Fruit fly (Drosophila melanogaster) whole organism, prepupa: Measurements from ENCODE around the gene CG4768.

Source experiments
- CG8632 ChIP-seq: fragments of 200-800 bp; sonication (Bioruptor generic); optimal IDR thresholded peaks from 3 replicates; lab custom pipeline; 2016; ENCODE audit warnings: missing biosample characterization, missing genetic modification characterization
- Eip78C ChIP-seq: fragments of 200-800 bp; sonication (Bioruptor generic); peaks from one replicate; lab custom pipeline; 2016; ENCODE audit warnings: missing biosample characterization, missing genetic modification characterization
- lz ChIP-seq: fragments of 200-800 bp; sonication (Bioruptor generic); optimal IDR thresholded peaks from 3 replicates; lab custom pipeline; 2016; ENCODE audit warnings: missing biosample characterization, missing genetic modification characterization

dm6 chrX:16746824-16747223 lies 45.1 kb upstream of the CG4768 start:
- no peak for TF ChIP-seq lz
- no peak for TF ChIP-seq CG8632 (GFP tag; lab: Kevin White, UChicago)
- no peak for TF ChIP-seq Eip78C (GFP tag; lab: Kevin White, UChicago)
